Worm (Caenorhabditis elegans): ENCODE results near the gene F22F4.9.

- TF ChIP-seq lin-39 (tag; optimal IDR thresholded peaks at IDR 0.05) (no peak), F13H6.1 (tag; optimal IDR thresholded peaks at IDR 0.05) (no peak), mdl-1 (tag; optimal IDR thresholded peaks at IDR 0.05) (no peak), unc-62 (GFP tag; optimal IDR thresholded peaks at IDR 0.05) (no peak), blmp-1 (tag; optimal IDR thresholded peaks at IDR 0.05; ENCODE audit: insufficient read depth) (no peak), ZK546.5 (tag; optimal IDR thresholded peaks at IDR 0.05) (no peak), nhr-25 (tag; optimal IDR thresholded peaks at IDR 0.05) (no peak), skn-1 (tag; optimal IDR thresholded peaks at IDR 0.05) (no peak), fos-1 (tag; optimal IDR thresholded peaks at IDR 0.05) (no peak)
These were observed 38.4 kb downstream of the F22F4.9 start for ce11 chrX:5960872-5961271.
